Fruit fly (Drosophila melanogaster) whole organism, wandering third instar larva: Measurements from ENCODE around the gene pix.

ENCODE experiments used
- Abd-B ChIP-seq: fragments of >200 bp; optimal IDR thresholded peaks from 2 replicates; lab custom pipeline; 2017; ENCODE audit warnings: missing biosample characterization, missing genetic modification characterization
- CG32264 ChIP-seq: fragments of 200-800 bp; sonication (Bioruptor generic); optimal IDR thresholded peaks from 2 replicates; lab custom pipeline; 2016; ENCODE audit warnings: missing biosample characterization, missing genetic modification characterization
- CG9705 ChIP-seq: fragments of 200-800 bp; sonication (Bioruptor generic); optimal IDR thresholded peaks from 2 replicates; lab custom pipeline; 2018; ENCODE audit warnings: missing biosample characterization, mild to moderate bottlenecking, missing genetic modification characterization
- CrebA ChIP-seq: fragments of 200-800 bp; sonication (Bioruptor generic); optimal IDR thresholded peaks from 2 replicates; lab custom pipeline; 2016; ENCODE audit warnings: missing biosample characterization, mild to moderate bottlenecking, missing genetic modification characterization, borderline replicate concordance
- Dfd ChIP-seq: fragments of >200 bp; optimal IDR thresholded peaks from 2 replicates; lab custom pipeline; 2017; ENCODE audit warnings: missing biosample characterization, missing genetic modification characterization
- Dif ChIP-seq: fragments of 200-275, 200-300 bp; sonication (Bioruptor generic); optimal IDR thresholded peaks from 2 replicates; lab custom pipeline; 2018; ENCODE audit warnings: missing biosample characterization, missing genetic modification characterization; ENCODE audit not compliant: partially characterized antibody
- GATAd ChIP-seq: sonication (Bioruptor generic); optimal IDR thresholded peaks from 2 replicates; lab custom pipeline; 2016; ENCODE audit warnings: missing biosample characterization, missing genetic modification characterization
- HLH106 ChIP-seq: fragments of 200-800 bp; optimal IDR thresholded peaks from 3 replicates; lab custom pipeline; 2019; ENCODE audit warnings: missing biosample characterization, mild to moderate bottlenecking, missing genetic modification characterization, moderate library complexity
- Hnf4 ChIP-seq: fragments of 200-800 bp; sonication (Bioruptor generic); optimal IDR thresholded peaks from 2 replicates; lab custom pipeline; 2016; ENCODE audit warnings: missing biosample characterization, mild to moderate bottlenecking, missing genetic modification characterization
- Hr78 ChIP-seq: fragments of >200 bp; optimal IDR thresholded peaks from 2 replicates; lab custom pipeline; 2017; ENCODE audit warnings: missing biosample characterization, missing genetic modification characterization
- Hr83 ChIP-seq: fragments of 200-300 bp; sonication (Bioruptor generic); optimal IDR thresholded peaks from 2 replicates; lab custom pipeline; 2016; ENCODE audit warnings: missing biosample characterization, mild to moderate bottlenecking, missing genetic modification characterization, moderate library complexity; ENCODE audit not compliant: poor library complexity, severe bottlenecking
- Jra ChIP-seq: sonication (Bioruptor generic); optimal IDR thresholded peaks from 2 replicates; lab custom pipeline; 2016; ENCODE audit warnings: missing biosample characterization, missing genetic modification characterization
- Mio ChIP-seq: sonication (Bioruptor generic); optimal IDR thresholded peaks from 2 replicates; lab custom pipeline; 2016; ENCODE audit warnings: missing biosample characterization, missing genetic modification characterization
- Myc ChIP-seq: fragments of >200 bp; optimal IDR thresholded peaks from 2 replicates; lab custom pipeline; 2017
- N ChIP-seq: fragments of >200 bp; optimal IDR thresholded peaks from 2 replicates; lab custom pipeline; 2018; ENCODE audit warnings: missing biosample characterization, missing external identifiers, missing genetic modification characterization
- OdsH ChIP-seq: fragments of 200-800 bp; sonication (Bioruptor generic); optimal IDR thresholded peaks from 2 replicates; lab custom pipeline; 2016; ENCODE audit warnings: missing biosample characterization, mild to moderate bottlenecking, missing genetic modification characterization
- Rel ChIP-seq, 2 experiments: fragments of 200-800 bp; sonication (Bioruptor generic) in 1 of 2; optimal IDR thresholded peaks; 2 replicates in 1 of 2; 3 replicates in 1 of 2; lab custom pipeline; 2016 to 2019; ENCODE audit warnings: mild to moderate bottlenecking in 2 of 2, missing biosample characterization in 2 of 2, missing genetic modification characterization in 2 of 2, moderate library complexity in 1 of 2
- Sp1 ChIP-seq: fragments of 200-800 bp; sonication (Bioruptor generic); optimal IDR thresholded peaks from 3 replicates; lab custom pipeline; 2019; ENCODE audit warnings: missing biosample characterization, mild to moderate bottlenecking, missing genetic modification characterization, moderate library complexity
- Vsx2 ChIP-seq: fragments of 200-300, 225-300 bp; sonication (Bioruptor generic); optimal IDR thresholded peaks from 2 replicates; lab custom pipeline; 2018; ENCODE audit warnings: missing biosample characterization, missing genetic modification characterization; ENCODE audit not compliant: partially characterized antibody
- br ChIP-seq: fragments of 200-800 bp; sonication (Bioruptor generic); optimal IDR thresholded peaks from 2 replicates; lab custom pipeline; 2016; ENCODE audit warnings: missing biosample characterization, missing genetic modification characterization
- brk ChIP-seq: fragments of 200-800 bp; sonication (Bioruptor generic); optimal IDR thresholded peaks from 2 replicates; lab custom pipeline; 2016; ENCODE audit warnings: missing biosample characterization, mild to moderate bottlenecking, missing genetic modification characterization
- dl ChIP-seq, 2 experiments: fragments of 175-275, 200-275 bp in 1 of 2; fragments of 200-275 bp in 1 of 2; sonication (Bioruptor generic); optimal IDR thresholded peaks; lab custom pipeline; 2018; ENCODE audit warnings: mild to moderate bottlenecking in 2 of 2, missing biosample characterization in 2 of 2, missing genetic modification characterization in 2 of 2, moderate library complexity in 2 of 2; ENCODE audit not compliant: partially characterized antibody in 2 of 2, insufficient read depth in 1 of 2
- dmrt93B ChIP-seq: fragments of 200-800 bp; sonication (Bioruptor generic); optimal IDR thresholded peaks from 2 replicates; lab custom pipeline; 2018; ENCODE audit warnings: missing biosample characterization, mild to moderate bottlenecking, missing genetic modification characterization
- dsf ChIP-seq: sonication (Bioruptor generic); optimal IDR thresholded peaks from 2 replicates; lab custom pipeline; 2016; ENCODE audit warnings: missing biosample characterization, missing genetic modification characterization, borderline replicate concordance
- ey ChIP-seq: fragments of 200-800 bp; sonication (Bioruptor generic); optimal IDR thresholded peaks from 2 replicates; lab custom pipeline; 2016; ENCODE audit warnings: missing biosample characterization, missing genetic modification characterization
- foxo ChIP-seq, 2 experiments: fragments of 200-800 bp; sonication (Bioruptor generic); optimal IDR thresholded peaks; 2 replicates in 1 of 2; 3 replicates in 1 of 2; lab custom pipeline; 2016 to 2017; ENCODE audit warnings: missing biosample characterization in 2 of 2, missing genetic modification characterization in 2 of 2
- fru ChIP-seq: fragments of 200-800 bp; sonication (Bioruptor generic); optimal IDR thresholded peaks from 3 replicates; lab custom pipeline; 2016; ENCODE audit warnings: missing biosample characterization, mild to moderate bottlenecking, missing genetic modification characterization
- h ChIP-seq: fragments of 200-800 bp; sonication (Bioruptor generic); optimal IDR thresholded peaks from 3 replicates; lab custom pipeline; 2016; ENCODE audit warnings: missing biosample characterization, mild to moderate bottlenecking, missing genetic modification characterization
- jim ChIP-seq: fragments of 175-275, 200-325 bp; sonication (Bioruptor generic); optimal IDR thresholded peaks from 2 replicates; lab custom pipeline; 2016; ENCODE audit warnings: missing biosample characterization, mild to moderate bottlenecking, missing genetic modification characterization
- lola ChIP-seq: fragments of >200 bp; optimal IDR thresholded peaks from 2 replicates; lab custom pipeline; 2017; ENCODE audit warnings: missing biosample characterization, missing genetic modification characterization
- pan ChIP-seq: fragments of >200 bp; optimal IDR thresholded peaks from 2 replicates; lab custom pipeline; 2017
- psq ChIP-seq: fragments of 200-800 bp; sonication (Bioruptor generic); optimal IDR thresholded peaks from 3 replicates; lab custom pipeline; 2017; ENCODE audit warnings: missing biosample characterization, mild to moderate bottlenecking, missing genetic modification characterization, moderate library complexity
- rgr ChIP-seq: fragments of 200-800 bp; sonication (Bioruptor generic); optimal IDR thresholded peaks from 3 replicates; lab custom pipeline; 2016; ENCODE audit warnings: missing biosample characterization, mild to moderate bottlenecking, missing genetic modification characterization
- sage ChIP-seq: fragments of 200-800 bp; sonication (Bioruptor generic); optimal IDR thresholded peaks from 2 replicates; lab custom pipeline; 2016; ENCODE audit warnings: missing biosample characterization, mild to moderate bottlenecking, missing genetic modification characterization
- sv ChIP-seq: fragments of 200-800 bp; sonication (Bioruptor generic); optimal IDR thresholded peaks from 3 replicates; lab custom pipeline; 2016; ENCODE audit warnings: missing biosample characterization, missing genetic modification characterization
- tai ChIP-seq: sonication (Bioruptor generic); optimal IDR thresholded peaks from 2 replicates; lab custom pipeline; 2016; ENCODE audit warnings: missing biosample characterization, missing genetic modification characterization
- usp ChIP-seq: fragments of >200 bp; optimal IDR thresholded peaks from 2 replicates; lab custom pipeline; 2017; ENCODE audit warnings: missing biosample characterization, missing genetic modification characterization
- woc ChIP-seq: sonication (Bioruptor generic); optimal IDR thresholded peaks from 2 replicates; lab custom pipeline; 2016; ENCODE audit warnings: missing biosample characterization, mild to moderate bottlenecking, missing genetic modification characterization

pix gene

DNA sequence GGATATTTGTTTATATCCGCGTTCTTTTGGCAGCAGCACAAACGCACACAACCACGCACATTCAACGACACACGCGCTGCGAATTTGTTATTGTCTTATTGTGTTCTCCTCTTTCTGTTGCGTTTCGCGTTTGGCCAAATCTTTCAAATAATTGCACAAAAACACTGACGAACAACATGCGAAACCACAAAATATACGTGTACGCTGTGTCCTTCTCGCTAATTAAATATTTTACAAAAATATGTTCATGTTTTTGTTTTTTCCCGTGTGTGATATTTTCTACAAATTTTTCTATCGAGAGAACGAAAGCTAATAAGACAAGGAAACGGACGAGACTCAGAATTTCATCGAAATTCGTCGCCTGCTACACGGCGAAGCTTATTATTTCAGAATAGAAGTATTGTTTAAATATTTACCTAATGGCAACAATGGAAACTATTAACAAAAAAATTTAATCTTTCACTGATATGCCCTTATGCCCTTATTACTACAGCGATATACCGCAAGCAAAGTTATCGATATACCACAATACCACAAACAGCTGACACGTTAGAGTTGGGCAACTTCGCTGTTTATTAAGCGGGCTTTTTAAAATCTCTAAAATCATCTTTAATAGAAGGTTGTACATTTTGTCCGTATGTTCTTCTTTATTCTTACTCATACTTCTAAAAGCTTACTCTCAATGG is 20.5 kb downstream of the pix start, which contains the start of the genes CG43783 and orb2:
Gene CG43783 (minus strand): TSS at position 311 of the 686 bp plus-strand sequence.
Gene orb2 (minus strand): TSS at position 502 of the 686 bp plus-strand sequence.
- peak; percentile 64 for TF ChIP-seq Vsx2 (GFP tag; lab: Kevin White, UChicago)
- peak; percentile 6 for TF ChIP-seq Hr83 (GFP tag; lab: Kevin White, UChicago)
- TF ChIP-seq Sp1 (GFP tag; lab: Kevin White, UChicago): no peak
- peak; percentile 89 for TF ChIP-seq fru (GFP tag; lab: Kevin White, UChicago)
- peak; percentile 10 for TF ChIP-seq CG32264 (GFP tag; lab: Kevin White, UChicago)
- TF ChIP-seq psq (GFP tag; lab: Kevin White, UChicago): peak; percentile 31
- TF ChIP-seq pan (lab: Kevin White, UChicago): no peak

- TF ChIP-seq Dfd (GFP tag; lab: Kevin White, UChicago): no peak
- no peak for TF ChIP-seq Jra (GFP tag; lab: Kevin White, UChicago)
- TF ChIP-seq tai (GFP tag; lab: Kevin White, UChicago): no peak
- TF ChIP-seq lola (GFP tag; lab: Kevin White, UChicago): no peak
- peak; percentile 65 for TF ChIP-seq woc
- TF ChIP-seq rgr (GFP tag; lab: Kevin White, UChicago): peak; percentile 32
- no peak for TF ChIP-seq dl (GFP tag; optimal IDR thresholded peaks at IDR 0.05; lab: Kevin White, UChicago; ENCODE audit: insufficient read depth in 1 of 2, partially characterized antibody in 2 of 2)
- peak; percentile 36 for TF ChIP-seq ey (GFP tag; lab: Kevin White, UChicago)
- TF ChIP-seq Sp1 (GFP tag; lab: Kevin White, UChicago): peak; percentile 61
- no peak for TF ChIP-seq Myc (lab: Kevin White, UChicago)
- peak; percentile 4 for TF ChIP-seq Dif (GFP tag; lab: Kevin White, UChicago)
- peak; percentile 15 for TF ChIP-seq OdsH (GFP tag; lab: Kevin White, UChicago)
- peak; percentile 12 for TF ChIP-seq sv (GFP tag; lab: Kevin White, UChicago)
- no peak for TF ChIP-seq N
- no peak for TF ChIP-seq brk (GFP tag; lab: Kevin White, UChicago)
- no peak for TF ChIP-seq Hr83 (GFP tag; lab: Kevin White, UChicago)
- TF ChIP-seq fru (GFP tag; lab: Kevin White, UChicago): peak; percentile 43
- no peak for TF ChIP-seq pan (lab: Kevin White, UChicago)
- TF ChIP-seq CG9705 (GFP tag; lab: Kevin White, UChicago): no peak
- TF ChIP-seq Hnf4 (GFP tag; lab: Kevin White, UChicago): peak; percentile 29
- TF ChIP-seq h: peak; percentile 56
- no peak for TF ChIP-seq CG32264 (GFP tag; lab: Kevin White, UChicago)
- no peak for TF ChIP-seq Abd-B (GFP tag; lab: Kevin White, UChicago)
- no peak for TF ChIP-seq Rel (GFP tag; optimal IDR thresholded peaks at IDR 0.05; lab: Kevin White, UChicago)
- TF ChIP-seq Rel (tag; optimal IDR thresholded peaks at IDR 0.05; lab: Kevin White, UChicago): no peak
- peak in 1 of 2 experiments; percentile 62 for TF ChIP-seq foxo (GFP tag; optimal IDR thresholded peaks at IDR 0.05; lab: Kevin White, UChicago)
- TF ChIP-seq GATAd (GFP tag; lab: Kevin White, UChicago): no peak
- TF ChIP-seq sage (GFP tag; lab: Kevin White, UChicago): no peak
- TF ChIP-seq dmrt93B (GFP tag; lab: Kevin White, UChicago): no peak
- no peak for TF ChIP-seq usp
- TF ChIP-seq Mio (GFP tag; lab: Kevin White, UChicago): no peak
- TF ChIP-seq psq (GFP tag; lab: Kevin White, UChicago): no peak
- no peak for TF ChIP-seq CrebA
- TF ChIP-seq Vsx2 (GFP tag; lab: Kevin White, UChicago): peak; percentile 53
- TF ChIP-seq Hr78 (GFP tag; lab: Kevin White, UChicago): no peak
- no peak for TF ChIP-seq jim (GFP tag; lab: Kevin White, UChicago)
- TF ChIP-seq br (GFP tag; lab: Kevin White, UChicago): peak; percentile 58
- no peak for TF ChIP-seq dsf (GFP tag; lab: Kevin White, UChicago)
- peak; percentile 66 for TF ChIP-seq HLH106 (tag; lab: Kevin White, UChicago)
Measured at dm6 chr3L:8953199-8953956, 21.2 kb downstream of the pix start.
